Fruit fly (Drosophila melanogaster): Measurements from ENCODE around the gene CycH.
A peak's percentile ranks its signal among the peaks of the same experiment; 100 is the strongest.

The CycH gene

dm6 chr3L:21773855-21774254, 47.9 kb upstream of the CycH start (continued):
- TF ChIP-seq sisA (GFP tag; IDR thresholded peaks at IDR 0.05) (no peak), CG3847 (GFP tag; IDR thresholded peaks at IDR 0.05) (peak; percentile 33; the same call in 1 of the 2 replicates), CG15011 (GFP tag; optimal IDR thresholded peaks at IDR 0.05) (no peak), CG3726 (GFP tag; IDR thresholded peaks at IDR 0.05) (no peak), Dp (GFP tag; optimal IDR thresholded peaks at IDR 0.05) (peak; percentile 98), gem (tag; optimal IDR thresholded peaks at IDR 0.05) (no peak), Scr (GFP tag; IDR thresholded peaks at IDR 0.05; ENCODE audit: partially characterized antibody) (0 out of 2 replicates have a peak, but pooled peaks have one; percentile 31), org-1 (GFP tag; optimal IDR thresholded peaks at IDR 0.05) (no peak), Dek (tag; optimal IDR thresholded peaks at IDR 0.05) (no peak), CG6254 (GFP tag; optimal IDR thresholded peaks at IDR 0.05) (no peak), jigr1 (GFP tag; IDR thresholded peaks at IDR 0.05) (no peak), unc-4 (GFP tag; IDR thresholded peaks at IDR 0.05; ENCODE audit: partially characterized antibody) (0 out of 2 replicates have a peak, but pooled peaks have one; percentile 26), CG34422 (GFP tag; IDR thresholded peaks at IDR 0.05) (no peak), E2f2 (GFP tag; IDR thresholded peaks at IDR 0.05) (peak; percentile 99), CG6791 (GFP tag; IDR thresholded peaks at IDR 0.05; ENCODE audit: partially characterized antibody) (0 out of 3 replicates have a peak, but pooled peaks have one; percentile 41), CG6854 (GFP tag; optimal IDR thresholded peaks at IDR 0.05) (no peak), tna (GFP tag; IDR thresholded peaks at IDR 0.05; ENCODE audit: partially characterized antibody) (no peak), Myb (GFP tag; optimal IDR thresholded peaks at IDR 0.05) (peak; percentile 86), CG6765 (GFP tag; optimal IDR thresholded peaks at IDR 0.05) (no peak), Lim3 (GFP tag; IDR thresholded peaks at IDR 0.05) (no peak), CG2678 (tag; optimal IDR thresholded peaks at IDR 0.05) (no peak), Oaz (GFP tag; IDR thresholded peaks at IDR 0.05) (no peak), knrl (GFP tag; IDR thresholded peaks at IDR 0.05; ENCODE audit: partially characterized antibody) (peak; percentile 25; the same call in 1 of the 3 replicates), sens (GFP tag) (peak; percentile 70), scrt (GFP tag; optimal IDR thresholded peaks at IDR 0.05) (no peak), CG15073 (GFP tag; optimal IDR thresholded peaks at IDR 0.05) (no peak), Opbp (GFP tag; IDR thresholded peaks at IDR 0.05; ENCODE audit: partially characterized antibody) (no peak), CG42726 (GFP tag; IDR thresholded peaks at IDR 0.05; ENCODE audit: partially characterized antibody) (0 out of 2 replicates have a peak, but pooled peaks have one; percentile 40), hth (optimal IDR thresholded peaks at IDR 0.05) (no peak), CG17568 (GFP tag; optimal IDR thresholded peaks at IDR 0.05) (no peak), nom (GFP tag; optimal IDR thresholded peaks at IDR 0.05) (no peak), slp2 (GFP tag; optimal IDR thresholded peaks at IDR 0.05) (no peak), CG10543 (GFP tag; optimal IDR thresholded peaks at IDR 0.05) (no peak), Atf6 (GFP tag; IDR thresholded peaks at IDR 0.05) (no peak), pum (GFP tag; optimal IDR thresholded peaks at IDR 0.05) (no peak), lbe (GFP tag; optimal IDR thresholded peaks at IDR 0.05) (no peak), ato (GFP tag; IDR thresholded peaks at IDR 0.05; ENCODE audit: partially characterized antibody) (no peak), CG14050 (GFP tag; IDR thresholded peaks at IDR 0.05) (no peak), amos (GFP tag; IDR thresholded peaks at IDR 0.05; ENCODE audit: partially characterized antibody) (peak; percentile 25; the same call in 1 of the 2 replicates), br (optimal IDR thresholded peaks at IDR 0.05) (no peak), Jarid2 (GFP tag; optimal IDR thresholded peaks at IDR 0.05) (no peak), kni (GFP tag; optimal IDR thresholded peaks at IDR 0.05) (no peak), NK7.1 (GFP tag; optimal IDR thresholded peaks at IDR 0.05) (no peak), Med (GFP tag) (no peak), YL-1 (GFP tag; optimal IDR thresholded peaks at IDR 0.05) (no peak)

Measured in whole organism, embryonic.